Worm (Caenorhabditis elegans) whole organism, L2 larva: ENCODE data around the gene F56F10.1.

Experiments used
- F13H6.1 ChIP-seq: sonication (generic microtip); optimal IDR thresholded peaks from 2 replicates; lab custom pipeline; 2016; ENCODE audit warnings: missing genetic modification characterization, missing compliant biosample characterization
- ama-1 ChIP-seq: fragments of 150-350 bp; optimal IDR thresholded peaks from 2 replicates; lab custom pipeline; 2018; ENCODE audit warnings: inconsistent platforms
- ceh-82 ChIP-seq: fragments of 150-350 bp; optimal IDR thresholded peaks from 2 replicates; lab custom pipeline; 2014; ENCODE audit warnings: missing biosample characterization, missing genetic modification characterization
- egl-27 ChIP-seq: sonication (generic microtip); optimal IDR thresholded peaks from 3 replicates; lab custom pipeline; 2017; ENCODE audit warnings: missing biosample characterization, missing genetic modification reagents, missing genetic modification characterization
- fos-1 ChIP-seq: fragments of 150-350 bp; optimal IDR thresholded peaks from 2 replicates; lab custom pipeline; 2014; ENCODE audit warnings: missing biosample characterization, missing genetic modification characterization
- lin-39 ChIP-seq: fragments of 150-350 bp; optimal IDR thresholded peaks from 2 replicates; lab custom pipeline; 2014; ENCODE audit warnings: missing biosample characterization, missing genetic modification reagents, missing genetic modification characterization
- lsy-2 ChIP-seq, 2 experiments: fragments of 150-350 bp in 1 of 2; sonication (generic microtip) in 1 of 2; optimal IDR thresholded peaks; 2 replicates each; lab custom pipeline; 2014 to 2017; ENCODE audit warnings: missing biosample characterization in 2 of 2, missing genetic modification characterization in 2 of 2
- nhr-237 ChIP-seq: fragments of 150-350 bp; optimal IDR thresholded peaks from 2 replicates; lab custom pipeline; 2014; ENCODE audit warnings: missing biosample characterization, missing genetic modification characterization
- ztf-1 ChIP-seq: fragments of 200-800 bp; sonication (Bioruptor generic); conservative IDR thresholded peaks from 2 replicates; pipeline ENCODE4 v1.3.6; 2022; ENCODE audit warnings: missing genetic modification characterization, missing compliant biosample characterization

ce11 chrX:828603-829002 lies 43.8 kb upstream of the F56F10.1 start, which contains the start of gene wdr-54:
- TF ChIP-seq ztf-1 (no peak), lsy-2 (tag; optimal IDR thresholded peaks at IDR 0.05; lab: Kevin White, UChicago) (no peak), ama-1 (no peak), fos-1 (tag; lab: Kevin White, UChicago) (no peak), ceh-82 (tag; lab: Kevin White, UChicago) (no peak), lin-39 (tag; lab: Kevin White, UChicago) (no peak), egl-27 (no peak), F13H6.1 (no peak), nhr-237 (no peak)
